Comparison of ENCODE assay signal across 2 fruit fly cellular contexts in the genomic region with DNA sequence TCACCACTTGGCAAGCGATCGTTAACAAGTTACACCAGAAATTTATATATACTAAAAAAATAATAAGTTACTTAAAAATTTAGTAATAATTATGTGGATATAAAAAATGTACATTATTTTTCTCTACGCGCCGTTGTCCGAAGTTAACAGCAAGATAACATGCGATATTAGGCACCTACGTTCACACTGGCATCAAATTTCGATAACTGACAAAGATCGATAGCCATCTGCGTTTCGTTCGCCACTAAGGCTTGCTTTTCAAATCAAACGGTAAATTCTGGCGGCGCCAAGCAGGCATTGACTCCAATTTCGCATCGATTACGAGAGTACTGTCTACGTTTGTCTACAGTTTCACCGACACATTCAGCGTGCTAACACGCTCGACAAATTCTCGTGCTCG.
TF ChIP-seq lines count a peak whose summit lies in the region.

A gene (plus strand): TSS at position 196 of the 400 bp plus-strand sequence.

- TF ChIP-seq CTCF in whole organism, embryonic (GFP tag; optimal IDR thresholded peaks at IDR 0.05; lab: Kevin White, UChicago): peak; percentile 38

TF ChIP-seq in whole organism, embryonic, 481 proteins besides CTCF, POLR2A, EP300 and RAD21 (continues in another document):
- peak; percentile 2 for TF ChIP-seq CoRest (tag; optimal IDR thresholded peaks at IDR 0.05; lab: Kevin White, UChicago)
- TF ChIP-seq Dp (GFP tag; optimal IDR thresholded peaks at IDR 0.05; lab: Kevin White, UChicago): peak; percentile 79
- TF ChIP-seq chm (GFP tag; IDR thresholded peaks at IDR 0.05; lab: Robert Waterston, UW): no peak
- peak; percentile 24 for TF ChIP-seq CG10267 (tag; optimal IDR thresholded peaks at IDR 0.05; lab: Kevin White, UChicago)
- TF ChIP-seq CG1603 (tag; optimal IDR thresholded peaks at IDR 0.05; lab: Kevin White, UChicago): peak; percentile 63
- peak; percentile 83 for TF ChIP-seq CG6791 (GFP tag; IDR thresholded peaks at IDR 0.05; lab: Robert Waterston, UW; ENCODE audit: partially characterized antibody)
- peak; percentile 45 for TF ChIP-seq gfzf (GFP tag; optimal IDR thresholded peaks at IDR 0.05; lab: Kevin White, UChicago)
- 0 out of 2 replicates have a peak, but pooled peaks have one; percentile 57 for TF ChIP-seq CG42726 (GFP tag; IDR thresholded peaks at IDR 0.05; lab: Robert Waterston, UW; ENCODE audit: partially characterized antibody)
- no peak for TF ChIP-seq sim (GFP tag; IDR thresholded peaks at IDR 0.05; lab: Robert Waterston, UW)
- TF ChIP-seq pzg (GFP tag; optimal IDR thresholded peaks at IDR 0.05; lab: Kevin White, UChicago): peak; percentile 74
- peak; percentile 89 for TF ChIP-seq Dref (GFP tag; IDR thresholded peaks at IDR 0.05; lab: Robert Waterston, UW)
- TF ChIP-seq Bgb (GFP tag; IDR thresholded peaks at IDR 0.05; lab: Robert Waterston, UW; ENCODE audit: partially characterized antibody): peak; percentile 83
- TF ChIP-seq CG17186 (GFP tag; optimal IDR thresholded peaks at IDR 0.05; lab: Kevin White, UChicago): peak; percentile 64
- peak; percentile 46; the same call in 1 of the 2 replicates for TF ChIP-seq nerfin-2 (GFP tag; IDR thresholded peaks at IDR 0.05; lab: Robert Waterston, UW; ENCODE audit: partially characterized antibody)
- TF ChIP-seq br (optimal IDR thresholded peaks at IDR 0.05; lab: Kevin White, UChicago): no peak
- TF ChIP-seq E2f2 (GFP tag; IDR thresholded peaks at IDR 0.05; lab: Robert Waterston, UW): peak; percentile 90
- no peak for TF ChIP-seq dmrt11E (tag; optimal IDR thresholded peaks at IDR 0.05; lab: Kevin White, UChicago)
- peak; percentile 17 for TF ChIP-seq Ets97D (GFP tag; optimal IDR thresholded peaks at IDR 0.05; lab: Kevin White, UChicago)
- TF ChIP-seq z (GFP tag; IDR thresholded peaks at IDR 0.05; lab: Robert Waterston, UW): no peak
- no peak for TF ChIP-seq CG8944 (GFP tag; optimal IDR thresholded peaks at IDR 0.05; lab: Kevin White, UChicago)
- TF ChIP-seq CG7271 (tag; optimal IDR thresholded peaks at IDR 0.05; lab: Kevin White, UChicago): no peak
- peak; percentile 81 for TF ChIP-seq Sry-δ (GFP tag; optimal IDR thresholded peaks at IDR 0.05; lab: Kevin White, UChicago)
- no peak for TF ChIP-seq cg (GFP tag; optimal IDR thresholded peaks at IDR 0.05; lab: Kevin White, UChicago)
- peak; percentile 38 for TF ChIP-seq stwl (tag; optimal IDR thresholded peaks at IDR 0.05; lab: Kevin White, UChicago)
- TF ChIP-seq chinmo (GFP tag; IDR thresholded peaks at IDR 0.05; lab: Robert Waterston, UW; ENCODE audit: partially characterized antibody): 0 out of 4 replicates have a peak, but pooled peaks have one; percentile 13
- TF ChIP-seq kni (GFP tag; optimal IDR thresholded peaks at IDR 0.05; lab: Kevin White, UChicago): no peak
- no peak for TF ChIP-seq Trl (optimal IDR thresholded peaks at IDR 0.05; lab: Kevin White, UChicago)
- TF ChIP-seq Trl (GFP tag; optimal IDR thresholded peaks at IDR 0.05; lab: Kevin White, UChicago): no peak
- peak; percentile 76 for TF ChIP-seq Scr (GFP tag; IDR thresholded peaks at IDR 0.05; lab: Robert Waterston, UW; ENCODE audit: partially characterized antibody)
- TF ChIP-seq CG12219 (GFP tag; optimal IDR thresholded peaks at IDR 0.05; lab: Kevin White, UChicago): no peak
- no peak for TF ChIP-seq pfk (GFP tag; optimal IDR thresholded peaks at IDR 0.05; lab: Kevin White, UChicago)
- TF ChIP-seq bbx (GFP tag; IDR thresholded peaks at IDR 0.05; lab: Robert Waterston, UW; ENCODE audit: partially characterized antibody): peak; percentile 73
- TF ChIP-seq unc-4 (GFP tag; IDR thresholded peaks at IDR 0.05; lab: Robert Waterston, UW; ENCODE audit: partially characterized antibody): peak; percentile 65; the same call in 1 of the 2 replicates
- 0 out of 3 replicates have a peak, but pooled peaks have one; percentile 18 for TF ChIP-seq row (GFP tag; IDR thresholded peaks at IDR 0.05; lab: Robert Waterston, UW)
- TF ChIP-seq CG7963 (GFP tag; IDR thresholded peaks at IDR 0.05; lab: Robert Waterston, UW; ENCODE audit: partially characterized antibody): peak; percentile 69
- TF ChIP-seq hbn (GFP tag; IDR thresholded peaks at IDR 0.05; lab: Robert Waterston, UW; ENCODE audit: partially characterized antibody): peak; percentile 56; the same call in 1 of the 2 replicates
- peak; percentile 61 for TF ChIP-seq CG15514 (GFP tag; optimal IDR thresholded peaks at IDR 0.05; lab: Kevin White, UChicago)
- peak; percentile 9 for TF ChIP-seq CG12659 (GFP tag; optimal IDR thresholded peaks at IDR 0.05; lab: Kevin White, UChicago)
- TF ChIP-seq Chrac-16 (GFP tag; optimal IDR thresholded peaks at IDR 0.05; lab: Kevin White, UChicago): no peak

TF ChIP-seq in whole organism, pupa, 21 proteins besides CTCF, POLR2A, EP300 and RAD21:
- TF ChIP-seq CG9948 (tag; optimal IDR thresholded peaks at IDR 0.05; lab: Kevin White, UChicago) (no peak), CG12605 (GFP tag; IDR thresholded peaks at IDR 0.05; lab: Robert Waterston, UW) (no peak), Pif1B (GFP tag; optimal IDR thresholded peaks at IDR 0.05; lab: Kevin White, UChicago) (no peak), CG14655 (GFP tag; optimal IDR thresholded peaks at IDR 0.05; lab: Kevin White, UChicago) (no peak), CG32121 (GFP tag; IDR thresholded peaks at IDR 0.05; lab: Robert Waterston, UW) (no peak), EcR (GFP tag; optimal IDR thresholded peaks at IDR 0.05; lab: Kevin White, UChicago) (peak; percentile 40)
